Worm (Caenorhabditis elegans): ENCODE measurements around the gene sra-31.

DNA sequence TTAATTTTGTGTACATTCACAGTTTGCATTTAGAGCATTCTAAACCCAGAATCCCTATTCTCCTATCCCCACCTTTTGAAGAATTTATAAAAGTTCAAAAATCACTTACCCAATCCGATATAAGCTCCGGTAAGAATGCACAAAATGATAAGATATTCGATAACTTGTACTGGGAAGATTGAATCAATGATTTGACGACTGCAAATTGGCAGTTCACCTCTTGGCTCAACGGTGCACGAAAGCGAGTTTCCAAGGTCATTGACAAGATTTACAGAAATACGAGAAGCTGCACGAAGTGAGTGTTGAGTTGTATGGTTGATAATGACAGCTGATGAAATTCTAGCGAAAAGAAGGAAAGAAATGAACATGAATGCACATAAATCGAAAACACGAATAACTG is 18.0 kb downstream of the sra-31 start:
- no peak for TF ChIP-seq W03F9.2 (tag; optimal IDR thresholded peaks at IDR 0.05)
- TF ChIP-seq him-1 (tag; optimal IDR thresholded peaks at IDR 0.05): no peak
